Worm (Caenorhabditis elegans) whole organism, young adult: ENCODE results near the gene bbs-5.

Experiments
- B0019.2 ChIP-seq: fragments of 200-800 bp; sonication (Bioruptor generic); conservative IDR thresholded peaks from 2 replicates; pipeline ENCODE4 v1.3.6; 2022; ENCODE audit warnings: missing genetic modification reagents, missing genetic modification characterization, missing compliant biosample characterization
- B0035.1 ChIP-seq: sonication (generic microtip); optimal IDR thresholded peaks from 2 replicates; lab custom pipeline; 2016; ENCODE audit warnings: missing genetic modification characterization, mild to moderate bottlenecking, missing compliant biosample characterization, missing genotype, missing genetic modification reagents
- B0261.1 ChIP-seq: sonication (generic microtip); optimal IDR thresholded peaks from 2 replicates; lab custom pipeline; 2016; ENCODE audit warnings: mild to moderate bottlenecking, missing genetic modification characterization, moderate library complexity, missing compliant biosample characterization
- C06A6.2 ChIP-seq: fragments of 200-800 bp; sonication (Bioruptor generic); conservative IDR thresholded peaks from 2 replicates; pipeline ENCODE4 v1.3.6; 2022; ENCODE audit warnings: missing genetic modification characterization, missing compliant biosample characterization
- F37B4.10 ChIP-seq: fragments of 200-800 bp; sonication (Bioruptor generic); IDR thresholded peaks from 2 replicates; pipeline ENCODE4 v1.3.6; 2022; ENCODE audit warnings: missing genetic modification characterization, missing compliant biosample characterization
- F57A8.1 ChIP-seq: fragments of 200-800 bp; sonication (Bioruptor generic); optimal IDR thresholded peaks from 2 replicates; lab custom pipeline; 2018; ENCODE audit warnings: mild to moderate bottlenecking, missing genetic modification characterization, moderate library complexity, missing compliant biosample characterization
- F57C9.4 ChIP-seq: sonication (generic microtip); optimal IDR thresholded peaks from 2 replicates; lab custom pipeline; 2017; ENCODE audit warnings: mild to moderate bottlenecking, missing genetic modification characterization, missing compliant biosample characterization
- K12H6.12 ChIP-seq: fragments of 200-800 bp; sonication (Bioruptor generic); optimal IDR thresholded peaks from 2 replicates; lab custom pipeline; 2018; ENCODE audit warnings: mild to moderate bottlenecking, missing genetic modification characterization, missing compliant biosample characterization
- T07F8.4 ChIP-seq: sonication (generic microtip); optimal IDR thresholded peaks from 2 replicates; lab custom pipeline; 2016; ENCODE audit warnings: mild to moderate bottlenecking, missing genetic modification characterization, moderate library complexity, missing compliant biosample characterization
- T26A5.8 ChIP-seq: sonication (generic microtip); optimal IDR thresholded peaks from 2 replicates; lab custom pipeline; 2016; ENCODE audit warnings: missing genetic modification characterization, missing compliant biosample characterization
- Y95B8A.8 ChIP-seq: fragments of 200-800 bp; sonication (Bioruptor generic); IDR thresholded peaks from 2 replicates; pipeline ENCODE4 v1.3.6; 2022; ENCODE audit warnings: missing genetic modification reagents, missing genetic modification characterization, missing compliant biosample characterization
- akir-1 ChIP-seq: fragments of 200-800 bp; sonication (Bioruptor generic); optimal IDR thresholded peaks from 2 replicates; lab custom pipeline; 2018; ENCODE audit warnings: mild to moderate bottlenecking, missing genetic modification characterization, moderate library complexity, missing compliant biosample characterization
- ama-1 ChIP-seq, 3 experiments: fragments of 150-350 bp in 1 of 3; sonication (generic microtip) in 2 of 3; optimal IDR thresholded peaks; 2 replicates each; lab custom pipeline; 2014 to 2018; ENCODE audit warnings: missing biosample characterization in 2 of 3, missing genetic modification characterization in 2 of 3, missing genetic modification reagents in 2 of 3
- aptf-2 ChIP-seq: fragments of 200-800 bp; sonication (Bioruptor generic); conservative IDR thresholded peaks from 2 replicates; pipeline ENCODE4 v1.3.6; 2022; ENCODE audit warnings: missing genetic modification reagents, missing genetic modification characterization, missing compliant biosample characterization
- aptf-3 ChIP-seq: fragments of 200-800 bp; sonication (Bioruptor generic); IDR thresholded peaks from 2 replicates; pipeline ENCODE4 v1.3.6; 2022; ENCODE audit warnings: missing genetic modification characterization, missing compliant biosample characterization
- bed-2 ChIP-seq: fragments of 200-800 bp; sonication (Bioruptor generic); IDR thresholded peaks from 2 replicates; pipeline ENCODE4 v1.3.6; 2022; ENCODE audit warnings: missing genetic modification reagents, missing genetic modification characterization, missing compliant biosample characterization
- cebp-2 ChIP-seq: fragments of 200-800 bp; sonication (Bioruptor generic); IDR thresholded peaks from 2 replicates; pipeline ENCODE4 v1.3.6; 2022; ENCODE audit warnings: missing genetic modification characterization, missing compliant biosample characterization
- ceh-27 ChIP-seq: fragments of 200-800 bp; sonication (Bioruptor generic); optimal IDR thresholded peaks from 2 replicates; lab custom pipeline; 2018; ENCODE audit warnings: mild to moderate bottlenecking, missing genetic modification characterization, moderate library complexity, missing compliant biosample characterization
- ceh-40 ChIP-seq: fragments of 200-800 bp; sonication (Bioruptor generic); IDR thresholded peaks from 2 replicates; pipeline ENCODE4 v1.3.6; 2022; ENCODE audit warnings: missing genetic modification characterization, missing compliant biosample characterization
- dox-1 ChIP-seq: fragments of 200-800 bp; sonication (Bioruptor generic); IDR thresholded peaks from 2 replicates; pipeline ENCODE4 v1.3.6; 2022; ENCODE audit warnings: missing genetic modification reagents, missing genetic modification characterization, missing compliant biosample characterization
- dpl-1 ChIP-seq: fragments of 150-350 bp; optimal IDR thresholded peaks from 2 replicates; lab custom pipeline; 2014; ENCODE audit warnings: missing biosample characterization, missing genetic modification reagents, missing genetic modification characterization
- efl-1 ChIP-seq: fragments of 150-350 bp; optimal IDR thresholded peaks from 2 replicates; lab custom pipeline; 2014; ENCODE audit warnings: missing biosample characterization, missing genetic modification reagents, missing genetic modification characterization
- him-1 ChIP-seq: sonication (generic microtip); optimal IDR thresholded peaks from 2 replicates; lab custom pipeline; 2016; ENCODE audit warnings: missing genotype, missing genetic modification reagents, missing genetic modification characterization, missing compliant biosample characterization
- hlh-12 ChIP-seq: sonication (generic microtip); optimal IDR thresholded peaks from 2 replicates; lab custom pipeline; 2016; ENCODE audit warnings: missing genetic modification characterization, missing compliant biosample characterization
- hmg-20 ChIP-seq: fragments of 200-800 bp; sonication (Bioruptor generic); IDR thresholded peaks from 2 replicates; pipeline ENCODE4 v1.3.6; 2022; ENCODE audit warnings: missing genetic modification reagents, missing genetic modification characterization, missing compliant biosample characterization
- lin-35 ChIP-seq, 3 experiments: fragments of 150-350 bp in 2 of 3; sonication (generic microtip) in 1 of 3; optimal IDR thresholded peaks; 2 replicates each; lab custom pipeline; 2014 to 2018; ENCODE audit warnings: missing biosample characterization in 3 of 3, missing genetic modification characterization in 3 of 3, missing genetic modification reagents in 3 of 3
- lin-54 ChIP-seq: fragments of 200-800 bp; sonication (Bioruptor generic); optimal IDR thresholded peaks from 2 replicates; lab custom pipeline; 2018; ENCODE audit warnings: mild to moderate bottlenecking, missing genetic modification characterization, missing compliant biosample characterization
- madf-8 ChIP-seq: fragments of 200-800 bp; sonication (Bioruptor generic); conservative IDR thresholded peaks from 2 replicates; pipeline ENCODE4 v1.3.6; 2022; ENCODE audit warnings: missing genetic modification reagents, missing genetic modification characterization, missing compliant biosample characterization
- mcd-1 ChIP-seq: fragments of 200-800 bp; sonication (Bioruptor generic); IDR thresholded peaks from 2 replicates; pipeline ENCODE4 v1.3.6; 2022; ENCODE audit warnings: missing genetic modification reagents, missing genetic modification characterization, missing compliant biosample characterization
- mxl-1 ChIP-seq: sonication (generic microtip); optimal IDR thresholded peaks from 2 replicates; lab custom pipeline; 2016; ENCODE audit warnings: missing genetic modification characterization, missing compliant biosample characterization
- nfyb-1 ChIP-seq: fragments of 200-800 bp; sonication (Bioruptor generic); IDR thresholded peaks from 2 replicates; pipeline ENCODE4 v1.3.6; 2022; ENCODE audit warnings: missing genetic modification reagents, missing genetic modification characterization, missing compliant biosample characterization
- nhr-80 ChIP-seq: sonication (generic microtip); optimal IDR thresholded peaks from 2 replicates; lab custom pipeline; 2016; ENCODE audit warnings: missing genetic modification characterization, missing compliant biosample characterization
- pbrm-1 ChIP-seq: fragments of 200-800 bp; sonication (Bioruptor generic); IDR thresholded peaks from 2 replicates; pipeline ENCODE4 v1.3.6; 2022; ENCODE audit warnings: missing genetic modification reagents, missing genetic modification characterization, missing compliant biosample characterization
- repo-1 ChIP-seq: sonication (generic microtip); optimal IDR thresholded peaks from 2 replicates; lab custom pipeline; 2017; ENCODE audit warnings: mild to moderate bottlenecking, missing genetic modification characterization, missing compliant biosample characterization
- rpc-1 ChIP-seq, 2 experiments: fragments of 150-350 bp in 1 of 2; sonication (generic microtip) in 1 of 2; optimal IDR thresholded peaks; 2 replicates each; lab custom pipeline; 2014 to 2018; ENCODE audit warnings: missing biosample characterization in 1 of 2, missing genetic modification characterization in 1 of 2, missing genetic modification reagents in 1 of 2, missing genotype in 1 of 2
- sdz-38 ChIP-seq: sonication (generic microtip); optimal IDR thresholded peaks from 2 replicates; lab custom pipeline; 2016; ENCODE audit warnings: missing genotype, missing genetic modification characterization, missing compliant biosample characterization
- snpc-3.4 ChIP-seq: sonication (generic microtip); optimal IDR thresholded peaks from 2 replicates; lab custom pipeline; 2017; ENCODE audit warnings: missing genetic modification characterization, mild to moderate bottlenecking, missing compliant biosample characterization, antibody characterized with exemption, moderate library complexity, missing genotype, missing genetic modification reagents
- snpc-4 ChIP-seq, 5 experiments: fragments of 150-350 bp in 1 of 5; sonication (generic microtip) in 4 of 5; optimal IDR thresholded peaks; 2 replicates each; lab custom pipeline; 2014 to 2018; ENCODE audit warnings: missing genetic modification characterization in 5 of 5, missing biosample characterization in 3 of 5, antibody characterized with exemption in 2 of 5, mild to moderate bottlenecking in 2 of 5, missing compliant biosample characterization in 2 of 5, missing genotype in 2 of 5, moderate library complexity in 2 of 5, missing genetic modification reagents in 1 of 5
- somi-1 ChIP-seq: fragments of 200-800 bp; sonication (Bioruptor generic); optimal IDR thresholded peaks from 2 replicates; lab custom pipeline; 2018; ENCODE audit warnings: mild to moderate bottlenecking, missing genetic modification characterization, missing compliant biosample characterization
- tbp1 ChIP-seq: fragments of 200-800 bp; sonication (Bioruptor generic); optimal IDR thresholded peaks from 2 replicates; lab custom pipeline; 2018; ENCODE audit warnings: mild to moderate bottlenecking, missing genetic modification characterization, missing compliant biosample characterization
- tlf-1 ChIP-seq: fragments of 200-800 bp; sonication (Bioruptor generic); optimal IDR thresholded peaks from 2 replicates; lab custom pipeline; 2018; ENCODE audit warnings: mild to moderate bottlenecking, missing genetic modification characterization, missing compliant biosample characterization
- xnd-1 ChIP-seq: sonication (generic microtip); optimal IDR thresholded peaks from 2 replicates; lab custom pipeline; 2016; ENCODE audit warnings: missing genotype, missing genetic modification reagents, missing genetic modification characterization, missing compliant biosample characterization
- zfh-2 ChIP-seq: fragments of 200-800 bp; sonication (Bioruptor generic); conservative IDR thresholded peaks from 2 replicates; pipeline ENCODE4 v1.3.6; 2022; ENCODE audit warnings: missing genetic modification reagents, missing genetic modification characterization, missing compliant biosample characterization
- zim-3 ChIP-seq: sonication (generic microtip); optimal IDR thresholded peaks from 2 replicates; lab custom pipeline; 2017; ENCODE audit warnings: mild to moderate bottlenecking, missing genetic modification characterization, moderate library complexity, missing compliant biosample characterization
- ztf-25 ChIP-seq: fragments of 200-800 bp; sonication (Bioruptor generic); IDR thresholded peaks from 2 replicates; pipeline ENCODE4 v1.3.6; 2022; ENCODE audit warnings: missing genetic modification reagents, missing genetic modification characterization, missing compliant biosample characterization
- ztf-6 ChIP-seq: fragments of 200-800 bp; sonication (Bioruptor generic); IDR thresholded peaks from 2 replicates; pipeline ENCODE4 v1.3.6; 2022; ENCODE audit warnings: missing genetic modification reagents, missing genetic modification characterization, missing compliant biosample characterization

bbs-5 gene

ce11 chrIII:10251114-10251513 lies 10.5 kb downstream of the bbs-5 start:
- TF ChIP-seq aptf-3, result no peak
- no peak for TF ChIP-seq repo-1 (tag; lab: Kevin White, UChicago)
- no peak for TF ChIP-seq B0261.1 (tag; lab: Kevin White, UChicago)
- TF ChIP-seq akir-1 (GFP tag; lab: Kevin White, UChicago), result no peak
- TF ChIP-seq zim-3 (tag; lab: Kevin White, UChicago), result no peak
- TF ChIP-seq hlh-12, result no peak
- no peak for TF ChIP-seq somi-1 (GFP tag; lab: Kevin White, UChicago)
- TF ChIP-seq Y95B8A.8 (GFP tag; lab: Robert Waterston, UW), result no peak
- TF ChIP-seq ceh-40 (GFP tag; lab: Robert Waterston, UW), result no peak
- no peak for TF ChIP-seq dox-1
- no peak for TF ChIP-seq K12H6.12 (tag; lab: Kevin White, UChicago)
- no peak for TF ChIP-seq lin-35 (GFP tag; optimal IDR thresholded peaks at IDR 0.05; lab: Kevin White, UChicago)
- TF ChIP-seq mxl-1 (tag; lab: Kevin White, UChicago), result no peak
- no peak for TF ChIP-seq ztf-25 (GFP tag; lab: Robert Waterston, UW)
- no peak for TF ChIP-seq snpc-4 (GFP tag; optimal IDR thresholded peaks at IDR 0.05; lab: Kevin White, UChicago)
- TF ChIP-seq snpc-4 (tag; optimal IDR thresholded peaks at IDR 0.05; lab: Kevin White, UChicago), result no peak
- no peak for TF ChIP-seq ceh-27
- no peak for TF ChIP-seq efl-1 (GFP tag; lab: Kevin White, UChicago)
- TF ChIP-seq ama-1 (optimal IDR thresholded peaks at IDR 0.05; lab: Kevin White, UChicago), result no peak
- no peak for TF ChIP-seq ama-1 (GFP tag; optimal IDR thresholded peaks at IDR 0.05; lab: Kevin White, UChicago)
- no peak for TF ChIP-seq nfyb-1 (GFP tag; lab: Robert Waterston, UW)

ce11 chrIII:10248441-10249137 lies 13.0 kb downstream of the bbs-5 start, which contains the start of the genes div-1 and cor-1:
Gene div-1 (minus strand): TSS chrIII:10248559.
Gene cor-1 (plus strand): TSS chrIII:10249111.
- TF ChIP-seq dpl-1 (peak; percentile 31), T26A5.8 (tag; lab: Kevin White, UChicago) (no peak), sdz-38 (tag; lab: Kevin White, UChicago) (no peak), B0019.2 (GFP tag; lab: Robert Waterston, UW) (no peak), F57A8.1 (GFP tag; lab: Kevin White, UChicago) (no peak), aptf-2 (GFP tag; lab: Robert Waterston, UW) (no peak), C06A6.2 (GFP tag; lab: Robert Waterston, UW) (no peak), xnd-1 (tag; lab: Kevin White, UChicago) (no peak), lin-54 (peak; percentile 52), mcd-1 (GFP tag; lab: Robert Waterston, UW) (peak; percentile 93), bed-2 (GFP tag; lab: Robert Waterston, UW) (no peak), efl-1 (GFP tag; lab: Kevin White, UChicago) (peak; percentile 47), tlf-1 (GFP tag; lab: Kevin White, UChicago) (no peak), snpc-4 (GFP tag; optimal IDR thresholded peaks at IDR 0.05; lab: Kevin White, UChicago) (no peak), snpc-4 (tag; optimal IDR thresholded peaks at IDR 0.05; lab: Kevin White, UChicago) (no peak), hmg-20 (GFP tag; lab: Robert Waterston, UW) (no peak), him-1 (no peak), pbrm-1 (GFP tag; lab: Robert Waterston, UW) (no peak), zfh-2 (GFP tag; lab: Robert Waterston, UW) (peak; percentile 83), nhr-80 (tag; lab: Kevin White, UChicago) (no peak), dox-1 (0 out of 2 replicates have a peak, but pooled peaks have one; percentile 9), T07F8.4 (tag; lab: Kevin White, UChicago) (no peak), ztf-6 (no peak), F57C9.4 (tag; lab: Kevin White, UChicago) (no peak), tbp1 (no peak), cebp-2 (GFP tag; lab: Robert Waterston, UW) (no peak), snpc-3.4 (tag; lab: Kevin White, UChicago) (no peak), aptf-3 (no peak), rpc-1 (optimal IDR thresholded peaks at IDR 0.05; lab: Kevin White, UChicago) (no peak), rpc-1 (tag; optimal IDR thresholded peaks at IDR 0.05; lab: Kevin White, UChicago) (no peak), F37B4.10 (GFP tag; lab: Robert Waterston, UW) (no peak), madf-8 (GFP tag; lab: Robert Waterston, UW) (no peak), B0035.1 (tag; lab: Kevin White, UChicago) (no peak)
